Fruit fly (Drosophila melanogaster) whole organism, pupa: ENCODE data around the gene S.
A peak's percentile ranks its signal among the peaks of the same experiment; 100 is the strongest.

Experiments
- CG12605 ChIP-seq: fragments of 200-800 bp; sonication (Bioruptor generic); IDR thresholded peaks from 2 replicates; pipeline ENCODE4 v1.3.6; 2022; ENCODE audit warnings: missing biosample characterization, missing genetic modification characterization
- EcR ChIP-seq: fragments of 200-800 bp; sonication (Bioruptor generic); optimal IDR thresholded peaks from 3 replicates; lab custom pipeline; 2019; ENCODE audit warnings: missing biosample characterization, missing genetic modification characterization, mild to moderate bottlenecking, moderate library complexity, missing genetic modification reagents

- TF ChIP-seq EcR (GFP tag; lab: Kevin White, UChicago) (peak; percentile 70), CG12605 (GFP tag; lab: Robert Waterston, UW) (no peak)
These were observed 45.6 kb upstream of the S start for dm6 chr2L:1123078-1123818.
